Worm (Caenorhabditis elegans): ENCODE results near the gene shl-1.

shl-1 gene

ce11 chrIV:6337353-6337752, 46.5 kb downstream of the shl-1 start, which contains the start of gene ipla-6:
TSS of gene ipla-6 (plus strand) at chrIV:6337653.
- TF ChIP-seq nfya-2 (GFP tag; IDR thresholded peaks at IDR 0.05), result no peak
- TF ChIP-seq zfh-2 (GFP tag; conservative IDR thresholded peaks at IDR 0.05), result no peak
- no peak for TF ChIP-seq F57C9.4 (tag; optimal IDR thresholded peaks at IDR 0.05)

- TF ChIP-seq egl-44 (GFP tag; IDR thresholded peaks at IDR 0.05) (peak; percentile 90), rpc-1 (optimal IDR thresholded peaks at IDR 0.05) (no peak), rpc-1 (tag; optimal IDR thresholded peaks at IDR 0.05) (no peak), aptf-3 (GFP tag; IDR thresholded peaks at IDR 0.05) (no peak), sdz-38 (tag; optimal IDR thresholded peaks at IDR 0.05) (no peak), F23B12.7 (tag; optimal IDR thresholded peaks at IDR 0.05; ENCODE audit: insufficient read depth) (no peak), athp-1 (tag; optimal IDR thresholded peaks at IDR 0.05) (peak; percentile 70), F10E7.11 (tag; optimal IDR thresholded peaks at IDR 0.05) (peak; percentile 70), lin-26 (GFP tag; IDR thresholded peaks at IDR 0.05) (peak; percentile 71; the same call in 1 of the 2 replicates), sea-2 (GFP tag; IDR thresholded peaks at IDR 0.05) (0 out of 2 replicates have a peak, but pooled peaks have one; percentile 40), C17E4.6 (GFP tag; IDR thresholded peaks at IDR 0.05) (no peak), ztf-25 (GFP tag; IDR thresholded peaks at IDR 0.05) (no peak), ZK185.1 (tag; optimal IDR thresholded peaks at IDR 0.05; ENCODE audit: poor library complexity, severe bottlenecking) (peak; percentile 72), zfh-2 (GFP tag; conservative IDR thresholded peaks at IDR 0.05) (peak; percentile 87), F52B5.7 (tag; optimal IDR thresholded peaks at IDR 0.05) (peak; percentile 58), mxl-1 (tag; optimal IDR thresholded peaks at IDR 0.05) (no peak), mcd-1 (GFP tag; IDR thresholded peaks at IDR 0.05) (peak; percentile 83), ztf-26 (tag; optimal IDR thresholded peaks at IDR 0.05) (peak; percentile 96), K11D2.4 (GFP tag; IDR thresholded peaks at IDR 0.05) (peak; percentile 92), madf-8 (GFP tag; conservative IDR thresholded peaks at IDR 0.05) (no peak), attf-6 (GFP tag; IDR thresholded peaks at IDR 0.05) (peak; percentile 41; the same call in 1 of the 2 replicates), snpc-4 (GFP tag; optimal IDR thresholded peaks at IDR 0.05) (no peak), snpc-4 (tag; optimal IDR thresholded peaks at IDR 0.05) (peak; percentile 25 to 73 (median 66)), chd-7 (tag; optimal IDR thresholded peaks at IDR 0.05) (peak; percentile 97), B0035.1 (tag; optimal IDR thresholded peaks at IDR 0.05) (peak; percentile 45), B0019.2 (GFP tag; conservative IDR thresholded peaks at IDR 0.05) (no peak), F33H1.4 (GFP tag; IDR thresholded peaks at IDR 0.05) (peak; percentile 56), F55B11.4 (tag; optimal IDR thresholded peaks at IDR 0.05; ENCODE audit: borderline replicate concordance, insufficient read depth) (no peak), attf-3 (GFP tag; conservative IDR thresholded peaks at IDR 0.05) (no peak), zim-3 (tag; optimal IDR thresholded peaks at IDR 0.05) (peak; percentile 21), atf-7 (tag; optimal IDR thresholded peaks at IDR 0.05) (peak; percentile 97), B0336.3 (GFP tag; IDR thresholded peaks at IDR 0.05) (peak; percentile 97), ets-4 (GFP tag; optimal IDR thresholded peaks at IDR 0.05) (peak; percentile 95), tlf-1 (GFP tag; optimal IDR thresholded peaks at IDR 0.05) (peak; percentile 91), die-1 (tag; optimal IDR thresholded peaks at IDR 0.05) (peak; percentile 34), let-607 (tag; optimal IDR thresholded peaks at IDR 0.05) (peak; percentile 73 to 90), Y79H2A.3 (GFP tag; conservative IDR thresholded peaks at IDR 0.05) (no peak), cebp-2 (GFP tag; IDR thresholded peaks at IDR 0.05) (peak; percentile 32; the same call in 1 of the 2 replicates), F39B2.1 (GFP tag; IDR thresholded peaks at IDR 0.05) (no peak), Y53G8AR.9 (GFP tag; conservative IDR thresholded peaks at IDR 0.05) (peak; percentile 85), cebp-1 (GFP tag; IDR thresholded peaks at IDR 0.05) (peak; percentile 61; the same call in 1 of the 2 replicates), cebp-1 (tag; optimal IDR thresholded peaks at IDR 0.05) (peak; percentile 96), nhr-80 (tag; optimal IDR thresholded peaks at IDR 0.05) (peak; percentile 95), pha-4 (tag; optimal IDR thresholded peaks at IDR 0.05) (no peak), hlh-12 (tag; optimal IDR thresholded peaks at IDR 0.05) (no peak), repo-1 (tag; optimal IDR thresholded peaks at IDR 0.05) (peak; percentile 84)
Observed at ce11 chrIV:6336748-6337147, 47.1 kb downstream of the shl-1 start.

Measured in whole organism, young adult.